Worm (Caenorhabditis elegans) whole organism, mixed stage, embryonic: ENCODE results near the gene fbxb-75.

Experiments used
- lin-13 ChIP-seq: fragments of 150-350 bp; optimal IDR thresholded peaks from 2 replicates; lab custom pipeline; 2014; ENCODE audit warnings: missing biosample characterization, missing genetic modification characterization
- nhr-237 ChIP-seq: fragments of 150-350 bp; optimal IDR thresholded peaks from 2 replicates; lab custom pipeline; 2014; ENCODE audit warnings: missing biosample characterization, missing genetic modification characterization
- nhr-28 ChIP-seq: fragments of 150-350 bp; optimal IDR thresholded peaks from 2 replicates; lab custom pipeline; 2014; ENCODE audit warnings: missing biosample characterization, missing genetic modification characterization
- nhr-76 ChIP-seq: sonication (generic microtip); optimal IDR thresholded peaks from 2 replicates; lab custom pipeline; 2017; ENCODE audit warnings: missing biosample characterization, missing genetic modification characterization
- pha-4 ChIP-seq: fragments of 150-350 bp; optimal IDR thresholded peaks from 2 replicates; lab custom pipeline; 2018; ENCODE audit warnings: missing biosample characterization, missing genetic modification reagents, missing genetic modification characterization
- unc-39 ChIP-seq: fragments of 150-350 bp; optimal IDR thresholded peaks from 2 replicates; lab custom pipeline; 2014; ENCODE audit warnings: missing biosample characterization, missing genetic modification characterization

DNA sequence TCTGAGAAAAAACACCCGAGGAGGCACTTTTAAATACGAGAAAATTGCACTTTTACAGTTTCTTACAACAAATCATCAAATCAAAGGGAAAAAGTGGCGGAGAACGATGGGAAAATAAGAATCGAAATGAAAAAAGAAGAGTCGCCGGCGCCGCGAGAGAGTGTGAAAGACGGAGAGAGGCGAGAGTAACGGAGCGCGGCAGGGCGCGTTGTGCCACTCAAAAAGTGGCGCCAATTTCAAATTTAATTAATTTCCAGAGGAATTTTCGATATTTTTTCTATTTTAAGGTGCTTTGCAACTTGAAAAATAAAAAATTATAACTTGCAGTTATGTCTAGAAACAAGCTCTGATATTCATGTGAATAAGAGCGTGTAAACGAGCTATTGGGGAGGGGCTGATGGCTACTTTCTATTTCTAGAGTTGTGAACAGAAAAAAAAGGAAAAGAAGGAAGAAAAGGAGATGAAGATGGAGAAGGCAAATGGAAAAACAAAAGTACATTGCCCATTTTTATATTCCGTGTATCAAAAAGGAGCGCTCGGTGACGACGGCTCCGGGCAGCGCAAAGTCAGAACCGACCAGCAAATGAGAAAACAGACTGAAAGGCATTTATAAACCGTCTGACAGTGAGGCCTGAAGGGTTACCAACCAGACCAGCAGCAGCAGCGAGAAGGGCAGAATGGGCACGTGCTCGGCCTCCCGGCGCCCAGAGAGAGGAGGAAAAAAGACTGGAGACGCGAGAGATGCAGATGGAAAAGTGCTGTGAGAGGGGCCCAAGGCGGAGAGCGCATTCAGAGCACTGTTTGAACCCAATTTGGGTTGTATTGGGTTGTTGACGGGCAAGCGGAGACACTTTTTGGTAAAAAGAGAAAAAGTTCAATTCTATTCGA is 30.2 kb upstream of the fbxb-75 start:
- no peak for TF ChIP-seq nhr-28 (tag; lab: Kevin White, UChicago)
- no peak for TF ChIP-seq nhr-237 (tag; lab: Kevin White, UChicago)
- no peak for TF ChIP-seq unc-39
- no peak for TF ChIP-seq pha-4
- TF ChIP-seq nhr-76 (tag; lab: Kevin White, UChicago), result no peak
- no peak for TF ChIP-seq lin-13
